Fruit fly (Drosophila melanogaster) whole organism, embryonic: ENCODE results near the gene Gk1.

ENCODE experiments used
- Atf3 ChIP-seq: fragments of 200-800 bp; sonication (Bioruptor generic); optimal IDR thresholded peaks from 3 replicates; lab custom pipeline; 2016; ENCODE audit warnings: missing biosample characterization, missing genetic modification characterization
- CG12219 ChIP-seq: fragments of 200-800 bp; sonication (Bioruptor generic); optimal IDR thresholded peaks from 3 replicates; lab custom pipeline; 2018; ENCODE audit warnings: missing biosample characterization, mild to moderate bottlenecking, missing genetic modification characterization
- CG14014 ChIP-seq: fragments of 200-800 bp; sonication (Bioruptor generic); IDR thresholded peaks from 2 replicates; pipeline ENCODE4 v1.3.6; 2022; ENCODE audit warnings: missing biosample characterization, missing genetic modification characterization
- CG1647 ChIP-seq: fragments of 200-800 bp; sonication (Bioruptor generic); optimal IDR thresholded peaks from 3 replicates; lab custom pipeline; 2016; ENCODE audit warnings: missing biosample characterization, missing genetic modification characterization
- CG17328 ChIP-seq: fragments of 200-800 bp; sonication (Bioruptor generic); IDR thresholded peaks from 2 replicates; pipeline ENCODE4 v1.3.6; 2022; ENCODE audit warnings: missing biosample characterization, missing genetic modification characterization
- CG1832 ChIP-seq: fragments of 200-800 bp; sonication (Bioruptor generic); optimal IDR thresholded peaks from 2 replicates; lab custom pipeline; 2017; ENCODE audit warnings: missing biosample characterization, mild to moderate bottlenecking, missing genetic modification characterization, inconsistent platforms
- CG33213 ChIP-seq: fragments of 200-800 bp; sonication (Bioruptor generic); optimal IDR thresholded peaks from 3 replicates; lab custom pipeline; 2016; ENCODE audit warnings: missing biosample characterization, missing genetic modification characterization
- CG3847 ChIP-seq: fragments of 200-800 bp; sonication (Bioruptor generic); IDR thresholded peaks from 2 replicates; pipeline ENCODE4 v1.3.6; 2022; ENCODE audit warnings: missing biosample characterization, missing genetic modification characterization
- CG6791 ChIP-seq: fragments of 200-800 bp; sonication (Bioruptor generic); IDR thresholded peaks from 3 replicates; pipeline ENCODE4 v1.3.6; 2022; ENCODE audit warnings: missing biosample characterization, missing genetic modification characterization; ENCODE audit not compliant: partially characterized antibody
- CG7786 ChIP-seq: fragments of 200-800 bp; sonication (Bioruptor generic); optimal IDR thresholded peaks from 2 replicates; lab custom pipeline; 2016; ENCODE audit warnings: missing biosample characterization, missing genetic modification characterization
- CG7928 ChIP-seq: fragments of 200-800 bp; sonication (Bioruptor generic); optimal IDR thresholded peaks from 2 replicates; lab custom pipeline; 2017; ENCODE audit warnings: missing biosample characterization, mild to moderate bottlenecking, missing genetic modification characterization
- CG7987 ChIP-seq: fragments of 200-800 bp; sonication (Bioruptor generic); optimal IDR thresholded peaks from 2 replicates; lab custom pipeline; 2018; ENCODE audit warnings: missing biosample characterization, mild to moderate bottlenecking, missing genetic modification characterization, moderate library complexity
- CG8290 ChIP-seq, 3 experiments: fragments of 200-800 bp; sonication (Bioruptor generic); optimal IDR thresholded peaks; 2 replicates each; lab custom pipeline; 2016 to 2019; ENCODE audit warnings: missing biosample characterization in 3 of 3, missing genetic modification characterization in 3 of 3, mild to moderate bottlenecking in 2 of 3, moderate library complexity in 1 of 3
- CG9727 ChIP-seq: fragments of 200-800 bp; sonication (Bioruptor generic); optimal IDR thresholded peaks from 3 replicates; lab custom pipeline; 2017; ENCODE audit warnings: missing biosample characterization, mild to moderate bottlenecking, missing genetic modification characterization
- CHES-1-like ChIP-seq: fragments of 200-800 bp; sonication (Bioruptor generic); optimal IDR thresholded peaks from 2 replicates; lab custom pipeline; 2016; ENCODE audit warnings: missing biosample characterization, missing genetic modification characterization
- D ChIP-seq, 2 experiments: fragments of 200-800 bp in 1 of 2; fragments of >200 bp in 1 of 2; sonication (Bioruptor generic) in 1 of 2; optimal IDR thresholded peaks; 2 replicates in 1 of 2; 3 replicates in 1 of 2; lab custom pipeline; 2017; ENCODE audit warnings: mild to moderate bottlenecking in 1 of 2, missing biosample characterization in 1 of 2, missing genetic modification characterization in 1 of 2, missing genetic modification reagents in 1 of 2
- Dll ChIP-seq: fragments of 200-800 bp; sonication (Bioruptor generic); IDR thresholded peaks from 4 replicates; pipeline ENCODE4 v1.3.6; 2022; ENCODE audit warnings: missing biosample characterization, missing genetic modification characterization; ENCODE audit not compliant: partially characterized antibody
- Doc2 ChIP-seq: fragments of 200-800 bp; sonication (Bioruptor generic); IDR thresholded peaks from 2 replicates; pipeline ENCODE4 v1.3.6; 2022; ENCODE audit warnings: missing biosample characterization, missing genetic modification characterization
- Eip74EF ChIP-seq, 2 experiments: fragments of 200-800 bp in 1 of 2; fragments of >200 bp in 1 of 2; sonication (Bioruptor generic) in 1 of 2; optimal IDR thresholded peaks; 2 replicates each; lab custom pipeline; 2017 to 2019; ENCODE audit warnings: missing biosample characterization in 2 of 2, missing genetic modification characterization in 2 of 2, mild to moderate bottlenecking in 1 of 2, moderate library complexity in 1 of 2
- HLHmδ ChIP-seq: fragments of 200-800 bp; sonication (Bioruptor generic); optimal IDR thresholded peaks from 2 replicates; lab custom pipeline; 2018; ENCODE audit warnings: missing biosample characterization, mild to moderate bottlenecking, missing genetic modification characterization, moderate library complexity
- Mad ChIP-seq: fragments of 200-800 bp; sonication (Bioruptor generic); optimal IDR thresholded peaks from 2 replicates; lab custom pipeline; 2016; ENCODE audit warnings: missing biosample characterization, missing genetic modification characterization
- Myb ChIP-seq: fragments of 200-800 bp; sonication (Bioruptor generic); optimal IDR thresholded peaks from 2 replicates; lab custom pipeline; 2016; ENCODE audit warnings: missing biosample characterization, missing genetic modification characterization
- NFAT ChIP-seq: fragments of 200-800 bp; sonication (Bioruptor generic); IDR thresholded peaks from 2 replicates; pipeline ENCODE4 v1.3.6; 2022; ENCODE audit warnings: missing biosample characterization, missing genetic modification characterization
- NfI ChIP-seq: fragments of 200-800 bp; sonication (Bioruptor generic); optimal IDR thresholded peaks from 3 replicates; lab custom pipeline; 2018; ENCODE audit warnings: missing biosample characterization, mild to moderate bottlenecking, missing genetic modification characterization, moderate library complexity
- Rfx ChIP-seq: fragments of 200-800 bp; sonication (Bioruptor generic); IDR thresholded peaks from 2 replicates; pipeline ENCODE4 v1.3.6; 2022; ENCODE audit warnings: missing biosample characterization, missing genetic modification characterization
- YL-1 ChIP-seq: fragments of 200-800 bp; sonication (Bioruptor generic); optimal IDR thresholded peaks from 3 replicates; lab custom pipeline; 2017; ENCODE audit warnings: missing biosample characterization, mild to moderate bottlenecking, missing genetic modification characterization
- abd-A ChIP-seq: fragments of 200-800 bp; sonication (Bioruptor generic); optimal IDR thresholded peaks from 3 replicates; lab custom pipeline; 2019; ENCODE audit warnings: missing biosample characterization, mild to moderate bottlenecking, missing genetic modification characterization, moderate library complexity
- chif ChIP-seq, 2 experiments: fragments of 200-800 bp; sonication (Bioruptor generic); optimal IDR thresholded peaks; 3 replicates each; lab custom pipeline; 2016; ENCODE audit warnings: missing biosample characterization in 2 of 2, missing genetic modification characterization in 2 of 2
- chinmo ChIP-seq: fragments of 200-800 bp; sonication (Bioruptor generic); IDR thresholded peaks from 4 replicates; pipeline ENCODE4 v1.3.6; 2022; ENCODE audit warnings: missing biosample characterization, missing genetic modification characterization; ENCODE audit not compliant: partially characterized antibody
- croc ChIP-seq: fragments of 200-800 bp; sonication (Bioruptor generic); conservative IDR thresholded peaks from 3 replicates; pipeline ENCODE4 v1.3.6; 2022; ENCODE audit warnings: missing biosample characterization, missing genetic modification characterization
- esg ChIP-seq: fragments of 200-800 bp; sonication (Bioruptor generic); conservative IDR thresholded peaks from 2 replicates; pipeline ENCODE4 v1.3.6; 2022; ENCODE audit warnings: missing biosample characterization, missing genetic modification characterization
- fd64A ChIP-seq: fragments of 200-800 bp; sonication (Bioruptor generic); optimal IDR thresholded peaks from 3 replicates; lab custom pipeline; 2018; ENCODE audit warnings: missing biosample characterization, mild to moderate bottlenecking, missing genetic modification characterization
- gce ChIP-seq: fragments of 200-800 bp; sonication (Bioruptor generic); IDR thresholded peaks from 3 replicates; pipeline ENCODE4 v1.3.6; 2022; ENCODE audit warnings: missing biosample characterization, missing genetic modification characterization
- insv ChIP-seq, 2 experiments: fragments of 200-800 bp; sonication (Bioruptor generic); optimal IDR thresholded peaks; 3 replicates each; lab custom pipeline; 2016 to 2018; ENCODE audit warnings: missing biosample characterization in 2 of 2, missing genetic modification characterization in 2 of 2
- jumu ChIP-seq: fragments of 200-800 bp; sonication (Bioruptor generic); optimal IDR thresholded peaks from 3 replicates; lab custom pipeline; 2016; ENCODE audit warnings: missing biosample characterization, missing genetic modification characterization
- pan ChIP-seq, 4 experiments: fragments of >200 bp in 3 of 4; fragments of 200-800 bp in 1 of 4; sonication (Bioruptor generic) in 1 of 4; optimal IDR thresholded peaks in 3 of 4; IDR thresholded peaks in 1 of 4; 2 replicates each; pipeline versions ENCODE4 v1.3.6 to Lab custom; 2017 to 2022; ENCODE audit warnings: missing biosample characterization in 2 of 4, missing genetic modification characterization in 2 of 4, mixed read lengths in 1 of 4
- pros ChIP-seq: fragments of 200-800 bp; sonication (Bioruptor generic); optimal IDR thresholded peaks from 3 replicates; lab custom pipeline; 2019; ENCODE audit warnings: missing biosample characterization, mild to moderate bottlenecking, missing genetic modification characterization, moderate library complexity
- pzg ChIP-seq: fragments of 200-800 bp; sonication (Bioruptor generic); optimal IDR thresholded peaks from 3 replicates; lab custom pipeline; 2018; ENCODE audit warnings: missing biosample characterization, mild to moderate bottlenecking, missing genetic modification characterization, moderate library complexity
- ranshi ChIP-seq: fragments of 200-800 bp; sonication (Bioruptor generic); IDR thresholded peaks from 2 replicates; pipeline ENCODE4 v1.3.6; 2022; ENCODE audit warnings: missing biosample characterization, missing genetic modification characterization
- scrt ChIP-seq: fragments of 200-800 bp; sonication (Bioruptor generic); optimal IDR thresholded peaks from 2 replicates; lab custom pipeline; 2018; ENCODE audit warnings: missing biosample characterization, mild to moderate bottlenecking, missing genetic modification characterization, moderate library complexity
- sim ChIP-seq: fragments of 200-800 bp; sonication (Bioruptor generic); IDR thresholded peaks from 2 replicates; pipeline ENCODE4 v1.3.6; 2022; ENCODE audit warnings: missing biosample characterization, missing genetic modification characterization
- slbo ChIP-seq: fragments of 200-800 bp; sonication (Bioruptor generic); IDR thresholded peaks from 2 replicates; pipeline ENCODE4 v1.3.6; 2022; ENCODE audit warnings: missing biosample characterization, missing genetic modification characterization
- so ChIP-seq: fragments of 200-800 bp; sonication (Bioruptor generic); IDR thresholded peaks from 3 replicates; pipeline ENCODE4 v1.3.6; 2022; ENCODE audit warnings: missing biosample characterization, missing genetic modification characterization
- ssp ChIP-seq: fragments of 200-800 bp; sonication (Bioruptor generic); IDR thresholded peaks from 2 replicates; pipeline ENCODE4 v1.3.6; 2022; ENCODE audit warnings: missing biosample characterization, missing genetic modification characterization
- z ChIP-seq: fragments of 200-800 bp; sonication (Bioruptor generic); IDR thresholded peaks from 3 replicates; pipeline ENCODE4 v1.3.6; 2022; ENCODE audit warnings: missing biosample characterization, missing genetic modification characterization

The Gk1 gene

DNA sequence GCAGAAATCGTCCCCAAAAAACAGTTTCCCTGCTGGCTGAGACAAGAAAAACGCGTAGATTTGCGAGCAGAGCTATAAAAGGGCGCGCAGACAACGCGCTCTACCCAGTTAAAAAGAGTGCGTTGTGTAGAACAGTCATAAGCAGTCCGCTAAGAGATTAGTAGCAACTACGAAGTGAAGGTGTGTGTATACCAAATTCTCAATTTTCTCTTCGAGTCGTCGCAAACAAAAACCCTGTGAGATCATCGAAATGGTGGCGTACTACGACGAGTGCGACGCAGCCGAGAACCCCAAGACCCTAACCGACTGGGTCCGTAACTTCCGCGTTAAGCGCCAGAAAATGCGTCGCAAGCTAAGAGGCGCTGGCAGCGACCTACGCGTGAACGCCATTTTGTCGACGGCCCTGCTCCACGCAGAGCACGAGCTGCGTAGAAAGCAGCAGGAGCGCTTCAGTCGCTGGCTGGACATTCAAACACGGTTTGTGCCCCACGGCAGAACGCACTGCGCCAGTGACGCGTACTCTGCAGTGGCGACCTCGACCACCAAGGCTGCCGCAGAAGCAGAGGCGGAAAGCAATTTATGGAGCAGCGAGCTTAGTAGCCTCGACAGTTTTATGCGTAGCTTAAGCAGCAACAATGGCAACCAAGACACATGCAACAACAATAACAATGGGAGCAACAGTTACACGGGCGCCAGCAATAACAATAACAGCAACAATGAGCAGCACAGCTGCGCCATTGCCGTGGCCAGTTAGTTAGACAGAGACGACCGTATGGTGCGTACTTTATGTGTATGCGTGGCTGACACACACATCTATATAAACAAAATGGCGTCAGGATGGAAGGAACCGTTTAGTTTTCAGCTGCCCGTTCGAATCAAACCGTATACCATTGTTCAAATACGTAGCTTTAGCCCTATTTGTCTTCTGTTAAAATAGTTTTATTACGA, 18.6 kb upstream of the Gk1 start (continued):
- TF ChIP-seq CG12219 (GFP tag; lab: Kevin White, UChicago) (peak; percentile 21), CG1647 (no peak), CG33213 (GFP tag; lab: Kevin White, UChicago) (peak; percentile 2), D (optimal IDR thresholded peaks at IDR 0.05; lab: Kevin White, UChicago) (peak; percentile 95), D (GFP tag; optimal IDR thresholded peaks at IDR 0.05; lab: Kevin White, UChicago) (peak; percentile 55), CG9727 (peak; percentile 56), NfI (GFP tag; lab: Kevin White, UChicago) (no peak), sim (GFP tag; lab: Robert Waterston, UW) (peak; percentile 51; the same call in 1 of the 2 replicates), CG14014 (GFP tag; lab: Robert Waterston, UW) (peak; percentile 32; the same call in 1 of the 2 replicates), CG1832 (GFP tag; lab: Kevin White, UChicago) (peak; percentile 52), CG6791 (GFP tag; lab: Robert Waterston, UW) (peak; percentile 54; the same call in 2 of the 3 replicates), z (peak; percentile 36; the same call in 1 of the 3 replicates), Myb (no peak), chif (GFP tag; optimal IDR thresholded peaks at IDR 0.05; lab: Kevin White, UChicago) (no peak), chinmo (peak; percentile 68; the same call in 3 of the 4 replicates), YL-1 (GFP tag; lab: Kevin White, UChicago) (peak; percentile 91), pzg (GFP tag; lab: Kevin White, UChicago) (peak; percentile 20), ssp (no peak), pan (optimal IDR thresholded peaks at IDR 0.05; lab: Kevin White, UChicago) (no peak), pan (GFP tag; optimal IDR thresholded peaks at IDR 0.05 in 1 of 2, IDR thresholded peaks at IDR 0.05 in 1 of 2) (peak in 1 of 2 experiments; percentile 48), esg (GFP tag; lab: Robert Waterston, UW) (no peak), fd64A (peak; percentile 1), Rfx (GFP tag; lab: Robert Waterston, UW) (peak; percentile 41), croc (GFP tag; lab: Robert Waterston, UW) (no peak), scrt (GFP tag; lab: Kevin White, UChicago) (peak; percentile 98), gce (GFP tag; lab: Robert Waterston, UW) (peak; percentile 27; the same call in 1 of the 3 replicates), CG7987 (peak; percentile 43), abd-A (tag; lab: Kevin White, UChicago) (peak; percentile 82), CHES-1-like (GFP tag; lab: Kevin White, UChicago) (no peak), jumu (GFP tag; lab: Kevin White, UChicago) (peak; percentile 8), CG17328 (peak; percentile 30; the same call in 1 of the 2 replicates), Dll (GFP tag; lab: Robert Waterston, UW) (peak; percentile 32; the same call in 1 of the 4 replicates), slbo (GFP tag; lab: Robert Waterston, UW) (peak; percentile 23; the same call in 1 of the 2 replicates), CG3847 (GFP tag; lab: Robert Waterston, UW) (no peak), so (GFP tag; lab: Robert Waterston, UW) (peak; percentile 17; the same call in 1 of the 3 replicates), HLHmδ (GFP tag; lab: Kevin White, UChicago) (peak; percentile 74), pros (GFP tag; lab: Kevin White, UChicago) (peak; percentile 36), Mad (GFP tag; lab: Kevin White, UChicago) (no peak), Doc2 (no peak), ranshi (GFP tag; lab: Robert Waterston, UW) (peak; percentile 63), Atf3 (GFP tag; lab: Kevin White, UChicago) (peak; percentile 1), CG8290 (GFP tag; optimal IDR thresholded peaks at IDR 0.05; lab: Kevin White, UChicago) (no peak), CG8290 (tag; optimal IDR thresholded peaks at IDR 0.05; lab: Kevin White, UChicago) (peak in 1 of 2 experiments; percentile 83), NFAT (GFP tag; lab: Robert Waterston, UW) (peak; percentile 73), CG7928 (no peak), insv (GFP tag; optimal IDR thresholded peaks at IDR 0.05; lab: Kevin White, UChicago) (peak in 1 of 2 experiments; percentile 11), Eip74EF (GFP tag; optimal IDR thresholded peaks at IDR 0.05; lab: Kevin White, UChicago) (peak in 1 of 2 experiments; percentile 81), CG7786 (no peak)
